Worm (Caenorhabditis elegans) whole organism, L3 larva: ENCODE data around the gene srd-30.

Source experiments
- aly-2 ChIP-seq: fragments of 150-350 bp; optimal IDR thresholded peaks from 2 replicates; lab custom pipeline; 2014; ENCODE audit warnings: missing biosample characterization, missing genetic modification characterization
- elt-1 ChIP-seq: fragments of 150-350 bp; optimal IDR thresholded peaks from 2 replicates; lab custom pipeline; 2014; ENCODE audit warnings: missing biosample characterization, missing genetic modification characterization
- nhr-76 ChIP-seq: fragments of 150-350 bp; sonication (generic microtip); optimal IDR thresholded peaks from 5 replicates; lab custom pipeline; 2014; ENCODE audit warnings: missing biosample characterization, missing genetic modification characterization
- nhr-77 ChIP-seq: fragments of 150-350 bp; optimal IDR thresholded peaks from 2 replicates; lab custom pipeline; 2014; ENCODE audit warnings: missing biosample characterization, missing genetic modification characterization
- pha-4 ChIP-seq: fragments of 150-350 bp; optimal IDR thresholded peaks from 2 replicates; lab custom pipeline; 2014; ENCODE audit warnings: missing biosample characterization, missing genetic modification reagents, missing genetic modification characterization

DNA sequence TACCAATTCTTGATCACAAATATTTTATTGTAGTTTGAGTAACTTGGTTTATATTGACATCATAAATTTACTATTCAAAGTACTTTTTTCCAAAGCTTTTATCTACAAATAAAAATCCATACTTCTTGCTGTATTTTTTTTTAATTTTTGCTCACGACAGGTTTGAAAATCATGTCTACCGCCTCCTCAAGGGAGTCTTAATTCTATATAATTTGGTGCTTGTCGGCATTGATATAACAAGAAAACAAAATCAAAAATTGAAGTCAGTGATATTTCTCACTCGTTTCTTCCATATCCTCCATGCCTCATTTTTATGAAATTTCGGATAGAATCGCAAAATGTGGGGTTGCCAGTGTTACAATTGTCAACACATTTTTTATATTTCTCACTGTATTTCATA is 15.8 kb downstream of the srd-30 start, which contains the start of gene str-47:
- TF ChIP-seq aly-2 (tag; lab: Kevin White, UChicago) (no peak), pha-4 (tag; lab: Kevin White, UChicago) (no peak), nhr-76 (no peak), nhr-77 (tag; lab: Kevin White, UChicago) (no peak), elt-1 (tag; lab: Kevin White, UChicago) (no peak)
